Fruit fly (Drosophila melanogaster): ENCODE measurements around the gene CG14309.

The CG14309 gene

DNA sequence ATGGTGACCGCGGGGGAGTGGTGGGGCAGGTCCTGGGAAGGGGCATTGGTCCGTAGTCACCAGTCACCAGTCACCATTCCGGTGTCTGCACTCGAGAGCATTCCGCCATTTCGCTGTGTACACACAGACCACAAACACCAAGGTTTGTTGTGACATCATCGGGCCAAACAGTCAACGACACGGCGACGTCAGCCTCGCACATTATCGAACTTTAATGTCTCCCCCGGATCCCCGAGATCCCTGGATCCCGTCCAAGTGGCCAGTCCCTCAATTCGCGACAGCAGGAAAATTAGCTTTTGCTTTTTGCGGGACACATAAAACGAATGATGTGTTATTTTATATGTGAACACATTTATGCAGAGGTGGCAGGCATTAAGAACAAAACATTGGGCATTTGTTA lies 10.0 kb upstream of the CG14309 start:
- TF ChIP-seq noc (tag; optimal IDR thresholded peaks at IDR 0.05): no peak

DNA sequence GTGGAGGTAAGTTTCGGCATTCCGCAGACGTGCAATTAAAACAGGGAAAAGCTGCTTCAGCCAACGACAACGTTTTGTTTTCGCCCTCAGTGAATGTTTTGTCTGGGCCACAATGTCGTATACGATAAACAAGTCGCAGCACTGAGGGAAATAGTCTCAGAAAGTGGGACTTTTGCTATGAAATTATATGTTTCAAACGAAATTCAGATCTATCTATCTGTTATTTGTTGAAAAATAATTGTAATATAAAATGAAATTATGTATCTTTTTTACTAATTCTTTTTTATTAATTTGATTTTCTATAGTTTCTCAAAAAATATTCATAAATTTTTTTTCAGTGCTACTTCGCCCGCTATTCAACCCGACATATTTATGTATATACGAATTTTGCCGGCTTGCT lies 8.6 kb upstream of the CG14309 start:
- TF ChIP-seq noc (tag; optimal IDR thresholded peaks at IDR 0.05): peak; percentile 55

DNA sequence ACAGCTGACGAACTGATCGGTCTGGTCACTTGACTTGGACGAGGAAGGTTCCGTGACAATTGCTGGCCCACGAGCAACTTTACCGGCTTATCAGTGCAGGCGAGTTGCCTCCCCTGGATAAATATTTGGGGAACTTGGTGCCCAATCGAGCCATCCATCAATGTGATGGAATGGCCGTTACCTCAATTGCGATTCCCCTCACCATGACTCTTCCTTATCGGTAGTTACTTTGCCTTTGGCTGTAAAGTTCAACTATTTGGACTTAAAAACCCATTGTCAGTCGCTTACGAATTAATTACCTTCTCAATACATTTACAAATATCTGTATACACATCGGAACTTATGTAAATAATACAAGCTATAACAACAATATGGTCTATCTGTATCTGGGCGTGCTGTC lies 4.9 kb upstream of the CG14309 start, which contains the start of gene Vha100-4:
Gene Vha100-4, minus strand, starts transcription at position 16 of the 400 bp plus-strand sequence.
- no peak for TF ChIP-seq noc (tag; optimal IDR thresholded peaks at IDR 0.05)

DNA sequence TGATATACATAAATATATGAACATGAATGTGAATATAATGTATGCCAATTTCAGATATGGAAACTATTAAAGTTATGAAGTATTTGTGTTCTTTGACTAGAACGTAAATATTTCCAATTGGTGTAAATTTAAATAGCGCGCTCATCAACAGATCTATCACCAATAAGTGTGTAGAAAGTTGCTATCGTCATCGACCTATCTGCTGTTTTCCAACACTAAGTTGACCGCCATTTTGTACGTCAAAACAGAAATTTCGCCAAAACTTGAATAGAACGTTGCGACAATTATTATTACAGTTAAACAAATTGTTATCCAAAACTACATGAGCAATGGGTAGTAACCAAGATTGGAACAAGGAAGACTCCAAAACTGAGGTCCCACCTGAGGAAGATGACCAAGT lies 721 bp upstream of the CG14309 start, which contains the start of gene cona:
Gene cona, plus strand, starts transcription at position 236 of the 400 bp plus-strand sequence.
- no peak for TF ChIP-seq noc (tag; optimal IDR thresholded peaks at IDR 0.05)

DNA sequence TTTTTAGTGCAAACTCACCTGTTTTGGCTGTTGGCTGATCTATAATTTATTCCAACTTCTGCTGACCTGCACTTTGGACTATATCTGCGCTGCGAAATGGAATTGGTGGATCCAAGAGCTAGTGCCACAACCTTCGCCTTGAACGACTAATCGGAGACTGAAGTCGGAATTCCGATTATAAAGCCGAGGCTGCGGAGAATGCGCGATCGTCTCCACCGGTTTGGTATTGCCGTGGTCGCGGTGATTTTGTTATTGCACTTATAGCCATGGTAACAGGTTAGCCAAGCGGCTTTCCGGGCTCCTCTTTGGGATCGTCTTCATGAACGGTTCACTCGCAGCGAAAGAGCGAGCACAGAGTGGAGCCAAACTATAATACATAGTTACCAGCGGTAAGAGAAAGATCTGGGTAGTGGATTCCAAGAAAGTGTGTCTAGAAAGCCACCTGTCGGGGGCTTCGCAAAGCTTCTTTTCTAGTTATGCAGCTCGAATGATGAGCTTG lies 3.8 kb downstream of the CG14309 start, which contains the start of gene CG7675:
Gene CG7675, minus strand, starts transcription at position 165 of the 499 bp plus-strand sequence.
- TF ChIP-seq noc (tag; optimal IDR thresholded peaks at IDR 0.05): no peak

DNA sequence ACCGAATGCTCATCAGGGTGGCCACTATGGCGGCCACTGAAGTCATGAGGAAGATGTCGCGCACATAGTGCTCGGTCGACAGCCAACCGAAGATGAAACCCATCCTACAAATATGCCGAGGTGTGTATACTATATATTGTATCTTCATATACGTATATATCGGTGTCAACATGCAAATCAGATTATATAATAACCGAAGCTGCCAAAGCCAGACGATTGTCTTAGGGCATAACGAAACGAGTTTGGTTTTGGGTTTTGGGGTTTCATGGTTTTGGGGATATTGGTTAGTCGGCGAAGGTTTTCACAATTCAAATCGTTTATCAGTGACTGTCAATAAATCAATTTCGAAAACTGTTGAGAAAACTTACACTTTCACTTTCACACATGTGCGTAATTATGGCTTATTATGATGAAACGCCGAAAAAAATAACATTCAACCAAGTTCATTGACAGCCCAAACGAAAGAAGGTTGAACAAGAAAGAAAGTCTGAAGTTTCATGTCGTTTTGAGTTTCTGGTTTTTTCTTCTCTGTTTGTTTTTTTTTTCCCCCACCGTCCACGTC lies 4.5 kb downstream of the CG14309 start:
- no peak for TF ChIP-seq noc (tag; optimal IDR thresholded peaks at IDR 0.05)

DNA sequence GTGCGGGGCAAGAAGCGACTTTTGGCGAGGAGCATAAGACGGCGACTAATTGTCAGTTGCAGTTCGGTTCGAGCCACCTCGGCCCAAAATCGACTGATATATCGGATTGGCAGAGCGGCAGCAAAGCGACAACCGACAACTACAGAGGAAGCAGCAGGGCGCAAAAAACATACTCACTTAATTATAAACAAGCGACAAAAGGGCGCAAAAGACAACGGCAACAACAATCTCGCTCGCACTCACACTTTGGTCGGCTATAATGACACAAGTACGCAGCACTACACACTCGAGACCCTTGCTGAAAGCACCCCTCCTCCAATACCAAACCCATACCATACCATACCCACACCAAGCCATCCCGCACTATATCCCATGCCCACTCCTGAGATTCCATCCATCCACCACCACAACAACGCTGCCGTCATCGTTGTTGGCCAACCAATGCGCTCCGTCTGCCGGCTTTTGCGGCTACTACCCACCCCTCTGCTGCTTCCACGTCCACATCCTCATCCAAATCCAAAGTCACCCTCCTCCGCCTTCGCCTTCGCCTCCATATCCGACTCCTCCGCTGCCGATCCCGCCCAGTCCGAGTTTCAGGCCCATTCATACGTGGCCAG lies 12.1 kb downstream of the CG14309 start, which contains the start of gene gl:
Gene gl, minus strand, starts transcription at position 51 of the 617 bp plus-strand sequence.
- no peak for TF ChIP-seq noc (tag; optimal IDR thresholded peaks at IDR 0.05)

DNA sequence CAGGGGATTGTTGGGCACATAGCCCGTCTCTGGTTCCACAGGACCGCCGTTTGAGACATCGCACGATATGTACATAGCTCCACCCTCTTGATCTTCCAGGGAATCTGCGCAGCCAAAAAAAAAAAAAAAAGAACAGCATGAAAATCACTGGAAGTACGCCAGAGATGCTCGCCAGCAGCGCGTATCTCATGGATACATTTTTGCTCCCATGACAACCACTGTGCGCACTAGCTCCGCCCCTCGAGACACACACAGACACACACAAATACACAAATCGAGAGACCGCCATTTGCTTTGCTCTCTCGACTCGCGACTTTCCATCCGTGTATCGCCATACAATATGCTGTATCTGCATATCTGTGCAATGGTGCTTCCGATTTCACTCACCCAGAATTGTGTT lies 13.5 kb downstream of the CG14309 start:
- no peak for TF ChIP-seq noc (tag; optimal IDR thresholded peaks at IDR 0.05)

DNA sequence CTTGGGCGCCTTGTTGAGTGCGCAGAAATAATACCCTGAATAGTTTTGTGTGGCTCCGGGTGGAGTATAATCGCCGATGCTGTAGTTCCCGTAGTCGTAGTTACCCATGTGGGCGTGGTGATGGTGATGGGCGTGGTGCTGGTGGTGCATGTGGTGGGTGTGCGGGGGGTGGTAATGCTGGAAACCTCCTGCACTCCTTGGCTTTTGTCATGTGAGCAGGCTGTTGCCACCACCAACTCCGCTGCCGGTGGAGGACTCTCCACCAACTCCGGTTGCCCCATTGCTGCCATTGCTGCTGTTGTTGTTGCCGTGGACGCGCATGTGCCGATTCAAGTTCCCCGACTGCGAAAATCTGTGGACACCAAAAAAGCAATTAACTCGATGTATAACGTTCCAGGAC lies 16.3 kb downstream of the CG14309 start:
- TF ChIP-seq noc (tag; optimal IDR thresholded peaks at IDR 0.05): no peak

DNA sequence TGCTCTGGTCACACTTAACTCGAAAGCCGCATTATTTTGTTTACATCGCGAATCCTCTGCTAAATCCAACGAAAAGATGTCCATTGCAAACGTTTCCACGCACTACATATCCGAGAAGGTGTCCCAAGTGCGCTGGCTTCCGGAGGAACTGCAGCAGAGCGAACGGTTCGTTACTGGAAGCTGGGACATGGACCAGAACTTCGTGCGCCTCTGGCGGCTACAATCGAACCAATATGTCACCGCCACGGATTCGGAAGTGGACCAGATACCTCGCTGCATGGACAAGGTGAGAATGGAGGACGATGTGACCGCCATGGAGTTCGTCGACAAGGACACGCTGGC lies 18.3 kb downstream of the CG14309 start:
- TF ChIP-seq noc (tag; optimal IDR thresholded peaks at IDR 0.05): no peak

DNA sequence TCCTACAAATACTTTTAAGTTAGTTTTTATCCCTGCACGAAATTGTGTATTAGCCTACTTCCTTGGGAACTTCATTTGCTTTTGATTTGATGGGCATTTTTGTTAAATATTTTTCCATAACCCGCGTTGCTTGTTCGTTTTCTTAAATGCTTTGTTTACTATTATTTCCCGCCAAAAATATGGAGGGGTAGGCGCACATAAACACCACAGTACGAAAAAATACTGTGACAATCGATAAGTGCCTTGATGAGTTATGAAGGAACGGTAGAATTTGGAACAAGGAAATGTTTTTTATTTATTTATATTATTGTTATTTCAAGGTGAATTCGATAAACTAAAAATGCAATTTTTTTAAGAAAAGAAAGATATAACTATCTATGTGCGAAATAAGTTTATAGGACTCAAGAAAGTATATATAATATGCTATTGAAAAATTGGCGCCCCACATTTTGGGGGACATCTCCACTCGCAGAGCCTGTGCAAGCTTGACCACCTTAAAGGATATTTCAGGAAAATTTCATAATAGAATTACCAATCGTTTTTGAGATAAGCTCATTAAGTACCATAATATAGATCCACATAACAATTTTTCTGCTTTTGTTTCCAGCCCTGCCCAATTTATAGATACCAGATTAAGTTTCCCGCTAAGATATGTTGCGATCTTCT lies 18.8 kb downstream of the CG14309 start, which contains the start of the genes WRNexo and Nup43:
Gene WRNexo, minus strand, starts transcription at position 185 of the 666 bp plus-strand sequence.
Gene Nup43, plus strand, starts transcription at position 661 of the 666 bp plus-strand sequence.
- TF ChIP-seq noc (tag; optimal IDR thresholded peaks at IDR 0.05): no peak

DNA sequence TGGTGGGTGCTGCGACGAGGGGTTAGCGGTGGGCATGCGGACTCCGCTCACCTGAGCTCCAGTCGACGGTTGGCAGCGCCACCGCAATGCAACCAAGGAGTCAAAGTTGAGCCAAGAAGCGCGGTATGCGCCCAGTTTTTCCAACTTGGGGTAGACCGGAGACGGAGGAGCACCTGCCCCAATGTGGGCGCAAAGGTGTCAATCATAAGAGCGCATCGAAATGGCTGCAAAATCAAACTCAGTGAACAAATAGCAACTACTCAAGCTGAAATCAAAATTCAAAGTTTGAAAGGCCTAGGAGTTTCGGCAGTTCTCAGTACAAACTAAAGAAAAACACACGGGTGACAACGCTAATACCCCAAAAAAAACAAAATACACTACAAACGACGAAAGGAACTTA lies 23.2 kb downstream of the CG14309 start, which contains the start of gene hmw:
Gene hmw, plus strand, starts transcription at position 301 of the 400 bp plus-strand sequence.
- no peak for TF ChIP-seq noc (tag; optimal IDR thresholded peaks at IDR 0.05)

DNA sequence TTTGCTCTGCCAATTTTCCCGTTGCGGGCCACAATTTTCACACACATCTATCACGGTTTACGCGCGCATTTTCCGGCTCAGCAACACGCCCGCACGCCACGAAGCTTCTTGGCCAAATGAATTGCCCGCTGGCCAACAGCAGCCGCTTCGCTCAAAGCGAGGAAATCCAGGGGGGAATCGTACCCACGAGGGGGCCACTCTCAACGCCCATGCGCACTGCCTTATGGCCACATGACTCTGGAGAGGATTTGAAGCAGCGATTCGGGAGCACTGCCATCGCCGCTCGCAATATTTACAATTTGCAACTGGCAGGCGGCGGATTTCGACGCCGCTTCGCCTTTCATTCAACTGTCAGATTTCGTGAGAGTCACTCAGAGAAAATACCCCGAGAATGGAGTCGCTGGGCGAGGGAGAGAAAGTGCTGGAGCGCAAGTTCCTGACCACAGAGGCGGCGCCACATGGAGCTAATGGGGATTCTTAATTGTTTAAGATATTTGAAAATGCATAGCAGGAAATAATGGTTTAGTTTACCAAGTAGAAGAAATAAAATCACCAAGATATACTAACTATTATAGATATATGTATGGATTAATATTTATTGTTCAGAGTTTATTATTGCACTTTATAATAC lies 24.1 kb downstream of the CG14309 start, which contains the start of gene CG15803:
Gene CG15803, minus strand, starts transcription at position 99 of the 631 bp plus-strand sequence.
- TF ChIP-seq noc (tag; optimal IDR thresholded peaks at IDR 0.05): no peak

DNA sequence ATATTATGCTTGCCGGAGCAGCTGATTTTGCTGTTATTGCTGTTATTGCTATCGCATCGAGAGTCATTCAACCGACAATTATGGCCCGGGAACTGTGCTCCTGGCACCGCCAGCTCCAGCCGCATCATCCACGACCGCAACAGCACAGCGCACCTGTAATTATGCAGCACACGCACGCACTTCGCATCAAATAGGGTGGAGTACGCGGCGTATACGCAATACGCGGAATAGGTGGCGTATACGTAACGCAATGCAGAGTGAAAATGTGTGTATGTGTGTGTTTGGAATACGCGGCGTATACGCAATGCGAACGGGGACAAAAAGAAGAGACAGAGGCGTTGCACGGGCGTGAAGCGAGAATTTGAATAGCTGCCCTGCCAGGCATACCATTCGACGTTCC lies 29.1 kb downstream of the CG14309 start:
- no peak for TF ChIP-seq noc (tag; optimal IDR thresholded peaks at IDR 0.05)

DNA sequence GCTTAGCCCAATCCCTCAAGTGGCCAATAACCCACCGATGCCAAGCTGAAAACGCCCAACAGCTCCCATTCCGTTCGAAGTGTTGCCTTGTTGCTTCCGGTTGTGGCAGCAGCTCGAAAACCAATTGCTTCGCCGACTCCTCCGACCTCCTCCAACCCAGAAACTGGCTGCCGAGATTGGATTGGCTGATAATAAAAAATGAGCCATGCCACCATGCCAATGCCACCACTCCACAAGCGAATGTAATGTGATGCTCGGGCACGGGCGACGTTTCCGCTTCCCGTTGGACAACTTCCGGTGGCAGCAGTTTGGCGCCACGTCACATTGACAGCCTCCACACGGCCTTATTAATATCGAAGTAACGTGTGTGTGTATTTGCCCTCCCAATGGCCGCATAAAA lies 46.4 kb downstream of the CG14309 start:
- no peak for TF ChIP-seq noc (tag; optimal IDR thresholded peaks at IDR 0.05)

Data from whole organism, larva.